Worm (Caenorhabditis elegans): ENCODE data around the gene T06D4.2.

DNA sequence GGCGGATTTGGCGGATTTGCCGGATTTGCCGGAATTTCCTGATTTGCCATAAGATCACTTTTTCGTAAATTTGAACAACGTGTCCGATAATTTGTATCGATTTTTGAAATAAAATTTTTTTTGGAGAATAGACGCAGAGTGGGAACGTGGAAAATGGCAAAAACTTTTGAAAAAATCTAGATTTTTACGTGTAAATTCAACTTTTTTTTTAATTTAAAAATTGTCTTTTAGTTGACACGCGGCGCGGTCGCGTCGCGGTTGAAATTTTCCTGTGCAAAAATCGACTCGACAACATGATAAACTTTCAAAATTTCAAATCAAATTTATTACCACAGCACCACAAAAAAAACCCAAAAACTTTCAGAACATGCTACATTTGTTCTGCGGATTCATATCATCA is 9.8 kb upstream of the T06D4.2 start, which contains the start of gene nep-20:
- TF ChIP-seq ceh-62 (tag; optimal IDR thresholded peaks at IDR 0.05) (no peak), hmg-1.1 (GFP tag; IDR thresholded peaks at IDR 0.05) (no peak), unc-62 (GFP tag; optimal IDR thresholded peaks at IDR 0.05 in 1 of 2) (peak in 1 of 2 experiments; percentile 15), unc-62 (tag; optimal IDR thresholded peaks at IDR 0.05) (no peak), nhr-48 (tag; optimal IDR thresholded peaks at IDR 0.05) (no peak), fkh-10 (GFP tag; optimal IDR thresholded peaks at IDR 0.05) (no peak), zfp-3 (GFP tag; conservative IDR thresholded peaks at IDR 0.05) (no peak), dve-1 (tag; optimal IDR thresholded peaks at IDR 0.05; ENCODE audit: insufficient read depth) (no peak), aly-2 (tag; optimal IDR thresholded peaks at IDR 0.05) (no peak)

Measured in whole organism, L4 larva.